Fruit fly (Drosophila melanogaster): ENCODE measurements around the gene fd96Cb.

Gene fd96Cb

DNA sequence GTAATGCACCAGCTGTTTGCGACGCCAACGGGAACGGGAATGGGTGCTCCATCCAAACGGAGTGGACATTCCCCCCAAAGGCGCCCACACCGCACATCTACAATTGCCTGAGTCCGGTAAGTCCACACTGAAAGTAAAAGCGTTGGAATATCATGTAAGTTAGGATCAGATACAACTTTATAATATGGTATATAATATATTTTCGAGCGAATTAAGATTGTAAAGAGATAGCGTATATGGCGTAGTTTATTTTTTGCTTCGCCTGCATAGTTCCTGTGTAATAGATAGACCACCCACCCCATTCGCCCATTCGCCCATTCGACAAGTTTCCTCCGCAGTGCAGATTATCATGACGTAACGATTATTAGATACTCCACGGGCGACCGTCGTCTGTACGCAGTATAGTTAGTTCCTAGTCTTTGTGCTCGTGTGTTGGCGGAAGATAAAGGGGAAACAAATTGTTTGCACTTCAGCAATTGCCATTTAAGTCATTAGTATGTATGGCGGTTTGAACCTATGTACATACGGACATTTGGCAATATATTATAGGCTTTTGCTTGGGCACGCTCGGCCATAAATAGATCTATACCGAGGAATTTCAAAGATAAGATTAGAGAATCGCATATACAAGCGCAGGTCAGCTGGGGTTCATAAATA, 43.2 kb upstream of the fd96Cb start:
- TF ChIP-seq brk (GFP tag; optimal IDR thresholded peaks at IDR 0.05), result no peak
- peak; percentile 24 for TF ChIP-seq h (GFP tag; optimal IDR thresholded peaks at IDR 0.05)

- peak; percentile 7 for TF ChIP-seq woc (GFP tag; optimal IDR thresholded peaks at IDR 0.05)
- no peak for TF ChIP-seq Dfd (GFP tag; optimal IDR thresholded peaks at IDR 0.05)
- TF ChIP-seq Hr83 (GFP tag; optimal IDR thresholded peaks at IDR 0.05; ENCODE audit: poor library complexity, severe bottlenecking), result peak; percentile 41
- TF ChIP-seq CG9705 (GFP tag; optimal IDR thresholded peaks at IDR 0.05), result peak; percentile 32
- TF ChIP-seq HLH106 (tag; optimal IDR thresholded peaks at IDR 0.05), result peak; percentile 31
- no peak for TF ChIP-seq ey (GFP tag; optimal IDR thresholded peaks at IDR 0.05)
- TF ChIP-seq Hnf4 (GFP tag; optimal IDR thresholded peaks at IDR 0.05), result peak; percentile 46
- peak; percentile 55 for TF ChIP-seq rgr (GFP tag; optimal IDR thresholded peaks at IDR 0.05)
- TF ChIP-seq usp (GFP tag; optimal IDR thresholded peaks at IDR 0.05), result no peak
- TF ChIP-seq N (GFP tag; optimal IDR thresholded peaks at IDR 0.05), result no peak
- peak; percentile 27 for TF ChIP-seq brk (GFP tag; optimal IDR thresholded peaks at IDR 0.05)
- peak; percentile 18 for TF ChIP-seq h (GFP tag; optimal IDR thresholded peaks at IDR 0.05)
- TF ChIP-seq tai (GFP tag; optimal IDR thresholded peaks at IDR 0.05), result peak; percentile 4
- no peak for TF ChIP-seq Rel (GFP tag; optimal IDR thresholded peaks at IDR 0.05)
- TF ChIP-seq Rel (tag; optimal IDR thresholded peaks at IDR 0.05), result peak; percentile 2
- peak in 1 of 2 experiments; percentile 39 for TF ChIP-seq foxo (GFP tag; optimal IDR thresholded peaks at IDR 0.05)
- no peak for TF ChIP-seq Dif (GFP tag; optimal IDR thresholded peaks at IDR 0.05; ENCODE audit: partially characterized antibody)
- TF ChIP-seq CG32264 (GFP tag; optimal IDR thresholded peaks at IDR 0.05), result no peak
- no peak for TF ChIP-seq psq (GFP tag; optimal IDR thresholded peaks at IDR 0.05)
Measured at dm6 chr3R:25054451-25055188, 40.2 kb upstream of the fd96Cb start, which contains the start of gene CG31109. CG31109 (minus strand) TSS chr3R:25054653.

DNA sequence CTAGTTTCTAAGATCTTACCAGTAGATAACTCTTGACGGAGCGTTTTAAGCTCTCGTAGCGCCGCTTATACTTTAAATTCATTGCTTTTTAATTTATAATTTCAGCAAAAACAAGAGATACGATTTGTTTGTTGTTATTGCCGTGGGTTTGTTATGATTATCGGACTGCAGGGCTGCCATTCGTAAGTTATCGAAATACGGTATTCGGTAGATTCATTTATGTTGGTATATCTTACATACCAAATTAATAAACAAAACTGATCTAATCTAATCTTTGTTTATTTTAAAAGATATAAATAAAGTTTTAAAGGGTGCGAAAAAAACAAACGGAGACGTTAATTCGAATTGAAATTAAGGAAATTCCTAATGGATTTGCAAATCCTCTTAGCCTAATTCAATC, 38.8 kb upstream of the fd96Cb start, which contains the start of the genes CG31111 and stac:
Gene CG31111 (minus strand): TSS at position 162 of the 400 bp plus-strand sequence.
Gene stac (plus strand): TSS at position 271 of the 400 bp plus-strand sequence.
- TF ChIP-seq Dif (GFP tag; optimal IDR thresholded peaks at IDR 0.05; ENCODE audit: partially characterized antibody), result no peak
- no peak for TF ChIP-seq Rel (GFP tag; optimal IDR thresholded peaks at IDR 0.05)
- TF ChIP-seq Rel (tag; optimal IDR thresholded peaks at IDR 0.05), result peak; percentile 22
- no peak for TF ChIP-seq brk (GFP tag; optimal IDR thresholded peaks at IDR 0.05)
- peak; percentile 52 for TF ChIP-seq sage (GFP tag; optimal IDR thresholded peaks at IDR 0.05)

- TF ChIP-seq Rel (GFP tag; optimal IDR thresholded peaks at IDR 0.05), result no peak
- peak; percentile 72 for TF ChIP-seq Rel (tag; optimal IDR thresholded peaks at IDR 0.05)
- no peak for TF ChIP-seq GATAd (GFP tag; optimal IDR thresholded peaks at IDR 0.05)
Measured at dm6 chr3R:25056488-25057157, 38.2 kb upstream of the fd96Cb start.

DNA sequence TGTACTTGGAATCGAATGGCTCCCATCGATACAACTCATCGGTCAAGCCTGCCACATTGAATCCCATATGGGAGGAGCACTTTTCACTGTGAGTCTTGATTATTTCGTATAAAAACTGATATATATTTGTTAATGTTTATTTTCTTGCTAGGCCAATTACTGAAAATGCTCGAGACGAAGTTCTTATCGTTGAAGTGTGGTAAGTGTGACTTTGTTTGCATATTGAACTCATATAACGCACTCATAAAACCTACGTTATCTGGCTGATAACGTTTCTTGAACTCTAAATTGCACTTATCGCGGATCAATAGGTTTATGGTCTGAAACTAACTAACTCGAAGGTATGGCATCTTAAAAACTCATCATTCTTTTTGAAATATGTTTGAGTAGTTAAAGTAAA, 34.4 kb upstream of the fd96Cb start:
- no peak for TF ChIP-seq jim (GFP tag; optimal IDR thresholded peaks at IDR 0.05)
- TF ChIP-seq fru (GFP tag; optimal IDR thresholded peaks at IDR 0.05), result no peak
- no peak for TF ChIP-seq h (GFP tag; optimal IDR thresholded peaks at IDR 0.05)
- TF ChIP-seq tai (GFP tag; optimal IDR thresholded peaks at IDR 0.05), result no peak
- TF ChIP-seq psq (GFP tag; optimal IDR thresholded peaks at IDR 0.05), result no peak
- no peak for TF ChIP-seq N (GFP tag; optimal IDR thresholded peaks at IDR 0.05)
- no peak for TF ChIP-seq Jra (GFP tag; optimal IDR thresholded peaks at IDR 0.05)
- TF ChIP-seq foxo (GFP tag; optimal IDR thresholded peaks at IDR 0.05), result no peak
- no peak for TF ChIP-seq Myc (optimal IDR thresholded peaks at IDR 0.05)
- TF ChIP-seq Hr83 (GFP tag; optimal IDR thresholded peaks at IDR 0.05; ENCODE audit: poor library complexity, severe bottlenecking), result no peak
- TF ChIP-seq ey (GFP tag; optimal IDR thresholded peaks at IDR 0.05), result no peak
- no peak for TF ChIP-seq sv (GFP tag; optimal IDR thresholded peaks at IDR 0.05)
- TF ChIP-seq CG9705 (GFP tag; optimal IDR thresholded peaks at IDR 0.05), result no peak
- TF ChIP-seq Hr78 (GFP tag; optimal IDR thresholded peaks at IDR 0.05), result no peak
- no peak for TF ChIP-seq Vsx2 (GFP tag; optimal IDR thresholded peaks at IDR 0.05; ENCODE audit: partially characterized antibody)
- TF ChIP-seq dmrt93B (GFP tag; optimal IDR thresholded peaks at IDR 0.05), result no peak
